Fruit fly (Drosophila melanogaster) whole organism, adult: ENCODE results near the gene mnb.

Experiments used
- CG11617 ChIP-seq: fragments of 200-800 bp; sonication (Bioruptor generic); optimal IDR thresholded peaks from 2 replicates; lab custom pipeline; 2017; ENCODE audit warnings: mild to moderate bottlenecking, missing biosample characterization, missing genetic modification reagents, missing genetic modification characterization
- CG12768 ChIP-seq: fragments of 200-800 bp; sonication (Bioruptor generic); optimal IDR thresholded peaks from 2 replicates; lab custom pipeline; 2017; ENCODE audit warnings: missing biosample characterization, missing genetic modification characterization, mild to moderate bottlenecking, moderate library complexity, missing genetic modification reagents
- CG14711 ChIP-seq: fragments of 200-800 bp; sonication (Bioruptor generic); optimal IDR thresholded peaks from 2 replicates; lab custom pipeline; 2018; ENCODE audit warnings: missing biosample characterization, mild to moderate bottlenecking, missing genetic modification characterization, moderate library complexity
- CG1620 ChIP-seq: fragments of 200-800 bp; sonication (Bioruptor generic); optimal IDR thresholded peaks from 2 replicates; lab custom pipeline; 2016; ENCODE audit warnings: missing biosample characterization, missing genetic modification characterization
- CG33017 ChIP-seq: fragments of 200-800 bp; sonication (Bioruptor generic); optimal IDR thresholded peaks from 2 replicates; lab custom pipeline; 2018; ENCODE audit warnings: missing biosample characterization, mild to moderate bottlenecking, missing genetic modification characterization, moderate library complexity
- CG5204 ChIP-seq: fragments of 200-800 bp; sonication (Bioruptor generic); optimal IDR thresholded peaks from 2 replicates; lab custom pipeline; 2016; ENCODE audit warnings: missing biosample characterization, missing genetic modification characterization
- CG7045 ChIP-seq: fragments of 200-800 bp; sonication (Bioruptor generic); optimal IDR thresholded peaks from 2 replicates; lab custom pipeline; 2017; ENCODE audit warnings: missing biosample characterization, mild to moderate bottlenecking, missing genetic modification characterization
- Clk ChIP-seq: fragments of 200-800 bp; sonication (Bioruptor generic); optimal IDR thresholded peaks from 2 replicates; lab custom pipeline; 2017; ENCODE audit warnings: missing biosample characterization, missing genetic modification characterization
- Crg-1 ChIP-seq: fragments of 200-800 bp; sonication (Bioruptor generic); optimal IDR thresholded peaks from 2 replicates; lab custom pipeline; 2016; ENCODE audit warnings: missing biosample characterization, missing genetic modification characterization
- Hr96 ChIP-seq: fragments of 200-800 bp; sonication (Bioruptor generic); optimal IDR thresholded peaks from 2 replicates; lab custom pipeline; 2016; ENCODE audit warnings: missing biosample characterization, missing genetic modification characterization
- Mnt ChIP-seq: fragments of 200-800 bp; sonication (Bioruptor generic); optimal IDR thresholded peaks from 2 replicates; lab custom pipeline; 2016; ENCODE audit warnings: missing biosample characterization, mild to moderate bottlenecking, missing genetic modification characterization
- bab1 ChIP-seq: fragments of 200-800 bp; sonication (Bioruptor generic); optimal IDR thresholded peaks from 3 replicates; lab custom pipeline; 2019; ENCODE audit warnings: missing biosample characterization, mild to moderate bottlenecking, missing genetic modification characterization, moderate library complexity
- cic ChIP-seq: fragments of 200-800 bp; sonication (Bioruptor generic); optimal IDR thresholded peaks from 2 replicates; lab custom pipeline; 2017; ENCODE audit warnings: missing biosample characterization, mild to moderate bottlenecking, missing genetic modification characterization, moderate library complexity
- cnc ChIP-seq, 2 experiments: fragments of >200 bp; optimal IDR thresholded peaks; 2 replicates each; lab custom pipeline; 2017
- kay ChIP-seq: fragments of 200-800 bp; sonication (Bioruptor generic); peaks from one replicate; lab custom pipeline; 2016; ENCODE audit warnings: missing biosample characterization, missing genetic modification characterization, borderline replicate concordance
- ovo ChIP-seq: fragments of 200-800 bp; sonication (Bioruptor generic); optimal IDR thresholded peaks from 2 replicates; lab custom pipeline; 2016; ENCODE audit warnings: missing biosample characterization, missing genetic modification characterization
- toe ChIP-seq: fragments of 200-800 bp; sonication (Bioruptor generic); optimal IDR thresholded peaks from 2 replicates; lab custom pipeline; 2016; ENCODE audit warnings: missing biosample characterization, missing genetic modification characterization

The mnb gene

dm6 chrX:17814783-17815182 is 72.2 kb downstream of the mnb start:
- TF ChIP-seq CG1620 (GFP tag; lab: Kevin White, UChicago) (no peak), bab1 (GFP tag; lab: Kevin White, UChicago) (no peak), Mnt (GFP tag; lab: Kevin White, UChicago) (no peak), Crg-1 (GFP tag; lab: Kevin White, UChicago) (no peak), kay (GFP tag; lab: Kevin White, UChicago) (no peak), toe (no peak), cnc (optimal IDR thresholded peaks at IDR 0.05; lab: Kevin White, UChicago) (no peak), CG7045 (GFP tag; lab: Kevin White, UChicago) (no peak), CG5204 (GFP tag; lab: Kevin White, UChicago) (no peak), cic (GFP tag; lab: Kevin White, UChicago) (no peak), CG14711 (tag; lab: Kevin White, UChicago) (no peak), CG33017 (tag; lab: Kevin White, UChicago) (no peak), CG11617 (no peak), Clk (GFP tag; lab: Kevin White, UChicago) (no peak), Hr96 (GFP tag; lab: Kevin White, UChicago) (no peak), ovo (GFP tag; lab: Kevin White, UChicago) (no peak), CG12768 (GFP tag; lab: Kevin White, UChicago) (no peak)
